Worm (Caenorhabditis elegans) whole organism, young adult: Measurements from ENCODE around the gene gcsh-1.

Source experiments
- B0336.3 ChIP-seq: fragments of 200-800 bp; sonication (Bioruptor generic); IDR thresholded peaks from 2 replicates; pipeline ENCODE4 v1.3.6; 2022; ENCODE audit warnings: missing genetic modification characterization, missing compliant biosample characterization
- D2030.7 ChIP-seq: fragments of 200-800 bp; sonication (Bioruptor generic); IDR thresholded peaks from 2 replicates; pipeline ENCODE4 v1.3.6; 2022; ENCODE audit warnings: missing genetic modification reagents, missing genetic modification characterization, missing compliant biosample characterization
- F10E7.11 ChIP-seq: sonication (generic microtip); optimal IDR thresholded peaks from 2 replicates; lab custom pipeline; 2017; ENCODE audit warnings: mild to moderate bottlenecking, missing genetic modification characterization, moderate library complexity, missing compliant biosample characterization
- F23B12.7 ChIP-seq: sonication (generic microtip); optimal IDR thresholded peaks from 2 replicates; lab custom pipeline; 2017; ENCODE audit warnings: missing genetic modification characterization, mild to moderate bottlenecking, missing compliant biosample characterization, antibody characterized with exemption, moderate library complexity; ENCODE audit not compliant: insufficient read depth
- F37B4.10 ChIP-seq: fragments of 200-800 bp; sonication (Bioruptor generic); IDR thresholded peaks from 2 replicates; pipeline ENCODE4 v1.3.6; 2022; ENCODE audit warnings: missing genetic modification characterization, missing compliant biosample characterization
- F39B2.1 ChIP-seq: fragments of 200-800 bp; sonication (Bioruptor generic); IDR thresholded peaks from 2 replicates; pipeline ENCODE4 v1.3.6; 2022; ENCODE audit warnings: missing genetic modification reagents, missing genetic modification characterization, missing compliant biosample characterization
- K11D2.4 ChIP-seq: fragments of 200-800 bp; sonication (Bioruptor generic); IDR thresholded peaks from 2 replicates; pipeline ENCODE4 v1.3.6; 2022; ENCODE audit warnings: missing genetic modification reagents, missing genetic modification characterization, missing compliant biosample characterization
- Y79H2A.3 ChIP-seq: fragments of 200-800 bp; sonication (Bioruptor generic); conservative IDR thresholded peaks from 2 replicates; pipeline ENCODE4 v1.3.6; 2022; ENCODE audit warnings: missing genetic modification reagents, missing genetic modification characterization, missing compliant biosample characterization
- akir-1 ChIP-seq: fragments of 200-800 bp; sonication (Bioruptor generic); optimal IDR thresholded peaks from 2 replicates; lab custom pipeline; 2018; ENCODE audit warnings: mild to moderate bottlenecking, missing genetic modification characterization, moderate library complexity, missing compliant biosample characterization
- aptf-3 ChIP-seq: fragments of 200-800 bp; sonication (Bioruptor generic); IDR thresholded peaks from 2 replicates; pipeline ENCODE4 v1.3.6; 2022; ENCODE audit warnings: missing genetic modification characterization, missing compliant biosample characterization
- atf-7 ChIP-seq: sonication (generic microtip); optimal IDR thresholded peaks from 2 replicates; lab custom pipeline; 2017; ENCODE audit warnings: mild to moderate bottlenecking, missing genetic modification characterization, missing compliant biosample characterization
- attf-5 ChIP-seq: fragments of 200-800 bp; sonication (Bioruptor generic); optimal IDR thresholded peaks from 2 replicates; lab custom pipeline; 2018; ENCODE audit warnings: mild to moderate bottlenecking, missing genetic modification characterization, missing compliant biosample characterization
- ccch-3 ChIP-seq: fragments of 200-800 bp; sonication (Bioruptor generic); optimal IDR thresholded peaks from 2 replicates; lab custom pipeline; 2018; ENCODE audit warnings: mild to moderate bottlenecking, missing genetic modification characterization, missing compliant biosample characterization
- cebp-1 ChIP-seq, 2 experiments: fragments of 200-800 bp in 1 of 2; sonication (Bioruptor generic) in 1 of 2; sonication (generic microtip) in 1 of 2; IDR thresholded peaks in 1 of 2; optimal IDR thresholded peaks in 1 of 2; 2 replicates each; pipeline versions ENCODE4 v1.3.6 to Lab custom; 2017 to 2022; ENCODE audit warnings: missing compliant biosample characterization in 2 of 2, missing genetic modification characterization in 2 of 2, mild to moderate bottlenecking in 1 of 2, missing genetic modification reagents in 1 of 2, moderate library complexity in 1 of 2
- cebp-2 ChIP-seq: fragments of 200-800 bp; sonication (Bioruptor generic); IDR thresholded peaks from 2 replicates; pipeline ENCODE4 v1.3.6; 2022; ENCODE audit warnings: missing genetic modification characterization, missing compliant biosample characterization
- ceh-27 ChIP-seq: fragments of 200-800 bp; sonication (Bioruptor generic); optimal IDR thresholded peaks from 2 replicates; lab custom pipeline; 2018; ENCODE audit warnings: mild to moderate bottlenecking, missing genetic modification characterization, moderate library complexity, missing compliant biosample characterization
- ceh-79 ChIP-seq: sonication (generic microtip); optimal IDR thresholded peaks from 2 replicates; lab custom pipeline; 2017; ENCODE audit warnings: mild to moderate bottlenecking, missing genetic modification characterization, missing compliant biosample characterization
- dpl-1 ChIP-seq: fragments of 150-350 bp; optimal IDR thresholded peaks from 2 replicates; lab custom pipeline; 2014; ENCODE audit warnings: missing biosample characterization, missing genetic modification reagents, missing genetic modification characterization
- efl-1 ChIP-seq: fragments of 150-350 bp; optimal IDR thresholded peaks from 2 replicates; lab custom pipeline; 2014; ENCODE audit warnings: missing biosample characterization, missing genetic modification reagents, missing genetic modification characterization
- egl-18 ChIP-seq: fragments of 200-800 bp; sonication (Bioruptor generic); IDR thresholded peaks from 2 replicates; pipeline ENCODE4 v1.3.6; 2022; ENCODE audit warnings: missing genetic modification reagents, missing genetic modification characterization, missing compliant biosample characterization
- egrh-3 ChIP-seq: fragments of 200-800 bp; sonication (Bioruptor generic); IDR thresholded peaks from 2 replicates; pipeline ENCODE4 v1.3.6; 2022; ENCODE audit warnings: missing genetic modification reagents, missing genetic modification characterization, missing compliant biosample characterization
- fkh-3 ChIP-seq: sonication (generic microtip); optimal IDR thresholded peaks from 2 replicates; lab custom pipeline; 2016; ENCODE audit warnings: mild to moderate bottlenecking, missing genetic modification characterization, missing compliant biosample characterization
- hlh-12 ChIP-seq: sonication (generic microtip); optimal IDR thresholded peaks from 2 replicates; lab custom pipeline; 2016; ENCODE audit warnings: missing genetic modification characterization, missing compliant biosample characterization
- hlh-26 ChIP-seq: fragments of 200-800 bp; sonication (Bioruptor generic); conservative IDR thresholded peaks from 2 replicates; pipeline ENCODE4 v1.3.6; 2022; ENCODE audit warnings: missing genetic modification reagents, missing genetic modification characterization, missing compliant biosample characterization
- lag-1 ChIP-seq: fragments of 200-800 bp; sonication (Bioruptor generic); IDR thresholded peaks from 2 replicates; pipeline ENCODE4 v1.3.6; 2022; ENCODE audit warnings: missing genetic modification reagents, missing genetic modification characterization, missing compliant biosample characterization
- let-526 ChIP-seq: fragments of 200-800 bp; sonication (Bioruptor generic); IDR thresholded peaks from 2 replicates; pipeline ENCODE4 v1.3.6; 2022; ENCODE audit warnings: missing genetic modification reagents, missing genetic modification characterization, missing compliant biosample characterization
- lin-40 ChIP-seq: sonication (generic microtip); optimal IDR thresholded peaks from 2 replicates; lab custom pipeline; 2016; ENCODE audit warnings: missing genetic modification characterization, mild to moderate bottlenecking, missing compliant biosample characterization, missing genotype, missing genetic modification reagents
- lsl-1 ChIP-seq: fragments of 200-800 bp; sonication (Bioruptor generic); optimal IDR thresholded peaks from 2 replicates; lab custom pipeline; 2018; ENCODE audit warnings: mild to moderate bottlenecking, missing genetic modification characterization, moderate library complexity, missing compliant biosample characterization
- madf-10 ChIP-seq: sonication (generic microtip); optimal IDR thresholded peaks from 2 replicates; lab custom pipeline; 2016; ENCODE audit warnings: mild to moderate bottlenecking, missing genetic modification characterization, missing compliant biosample characterization
- madf-8 ChIP-seq: fragments of 200-800 bp; sonication (Bioruptor generic); conservative IDR thresholded peaks from 2 replicates; pipeline ENCODE4 v1.3.6; 2022; ENCODE audit warnings: missing genetic modification reagents, missing genetic modification characterization, missing compliant biosample characterization
- nfya-1 ChIP-seq: sonication (generic microtip); optimal IDR thresholded peaks from 2 replicates; lab custom pipeline; 2017; ENCODE audit warnings: antibody characterized with exemption, missing compliant biosample characterization, missing genetic modification characterization, borderline replicate concordance; ENCODE audit not compliant: insufficient read depth
- nhr-120 ChIP-seq: fragments of 200-800 bp; sonication (Bioruptor generic); IDR thresholded peaks from 2 replicates; pipeline ENCODE4 v1.3.6; 2022; ENCODE audit warnings: missing genetic modification characterization, missing compliant biosample characterization
- nhr-80 ChIP-seq: sonication (generic microtip); optimal IDR thresholded peaks from 2 replicates; lab custom pipeline; 2016; ENCODE audit warnings: missing genetic modification characterization, missing compliant biosample characterization
- repo-1 ChIP-seq: sonication (generic microtip); optimal IDR thresholded peaks from 2 replicates; lab custom pipeline; 2017; ENCODE audit warnings: mild to moderate bottlenecking, missing genetic modification characterization, missing compliant biosample characterization
- snpc-3.4 ChIP-seq: sonication (generic microtip); optimal IDR thresholded peaks from 2 replicates; lab custom pipeline; 2017; ENCODE audit warnings: missing genetic modification characterization, mild to moderate bottlenecking, missing compliant biosample characterization, antibody characterized with exemption, moderate library complexity, missing genotype, missing genetic modification reagents
- snpc-4 ChIP-seq, 5 experiments: fragments of 150-350 bp in 1 of 5; sonication (generic microtip) in 4 of 5; optimal IDR thresholded peaks; 2 replicates each; lab custom pipeline; 2014 to 2018; ENCODE audit warnings: missing genetic modification characterization in 5 of 5, missing biosample characterization in 3 of 5, antibody characterized with exemption in 2 of 5, mild to moderate bottlenecking in 2 of 5, missing compliant biosample characterization in 2 of 5, missing genotype in 2 of 5, moderate library complexity in 2 of 5, missing genetic modification reagents in 1 of 5
- somi-1 ChIP-seq: fragments of 200-800 bp; sonication (Bioruptor generic); optimal IDR thresholded peaks from 2 replicates; lab custom pipeline; 2018; ENCODE audit warnings: mild to moderate bottlenecking, missing genetic modification characterization, missing compliant biosample characterization
- sptf-2 ChIP-seq: fragments of 200-800 bp; sonication (Bioruptor generic); optimal IDR thresholded peaks from 2 replicates; lab custom pipeline; 2018; ENCODE audit warnings: mild to moderate bottlenecking, missing genetic modification characterization, missing compliant biosample characterization
- unc-130 ChIP-seq: sonication (generic microtip); optimal IDR thresholded peaks from 2 replicates; lab custom pipeline; 2016; ENCODE audit warnings: missing genetic modification reagents, missing genetic modification characterization, missing compliant biosample characterization
- unc-62 ChIP-seq: fragments of 150-350 bp; optimal IDR thresholded peaks from 2 replicates; lab custom pipeline; 2014; ENCODE audit warnings: missing biosample characterization, missing genetic modification reagents, missing genetic modification characterization
- zfh-2 ChIP-seq: fragments of 200-800 bp; sonication (Bioruptor generic); conservative IDR thresholded peaks from 2 replicates; pipeline ENCODE4 v1.3.6; 2022; ENCODE audit warnings: missing genetic modification reagents, missing genetic modification characterization, missing compliant biosample characterization
- ztf-22 ChIP-seq: fragments of 200-800 bp; sonication (Bioruptor generic); optimal IDR thresholded peaks from 2 replicates; lab custom pipeline; 2018; ENCODE audit warnings: mild to moderate bottlenecking, missing genetic modification characterization, moderate library complexity, missing compliant biosample characterization
- ztf-26 ChIP-seq: sonication (generic microtip); optimal IDR thresholded peaks from 2 replicates; lab custom pipeline; 2017; ENCODE audit warnings: missing genetic modification characterization, missing compliant biosample characterization

gcsh-1 gene

ce11 chrX:14508823-14509259 lies 6.0 kb downstream of the gcsh-1 start:
- TF ChIP-seq unc-130 (no peak), fkh-3 (no peak), lin-40 (tag; lab: Kevin White, UChicago) (peak; percentile 20), egl-18 (GFP tag; lab: Robert Waterston, UW) (no peak), somi-1 (GFP tag; lab: Kevin White, UChicago) (peak; percentile 39), efl-1 (GFP tag; lab: Kevin White, UChicago) (no peak), madf-10 (no peak), Y79H2A.3 (GFP tag; lab: Robert Waterston, UW) (no peak), sptf-2 (no peak), nhr-80 (tag; lab: Kevin White, UChicago) (peak; percentile 15), D2030.7 (GFP tag; lab: Robert Waterston, UW) (no peak), lsl-1 (GFP tag; lab: Kevin White, UChicago) (no peak), lag-1 (GFP tag; lab: Robert Waterston, UW) (no peak), snpc-3.4 (tag; lab: Kevin White, UChicago) (no peak), ceh-27 (GFP tag; lab: Kevin White, UChicago) (no peak), F23B12.7 (tag; lab: Kevin White, UChicago) (no peak), hlh-26 (GFP tag; lab: Robert Waterston, UW) (no peak), hlh-12 (tag; lab: Kevin White, UChicago) (no peak), cebp-1 (GFP tag; IDR thresholded peaks at IDR 0.05; lab: Robert Waterston, UW) (no peak), cebp-1 (tag; optimal IDR thresholded peaks at IDR 0.05; lab: Kevin White, UChicago) (peak; percentile 45), atf-7 (tag; lab: Kevin White, UChicago) (no peak), attf-5 (GFP tag; lab: Kevin White, UChicago) (no peak), repo-1 (tag; lab: Kevin White, UChicago) (no peak), cebp-2 (GFP tag; lab: Robert Waterston, UW) (no peak), F37B4.10 (no peak), madf-8 (GFP tag; lab: Robert Waterston, UW) (no peak), akir-1 (GFP tag; lab: Kevin White, UChicago) (no peak), K11D2.4 (GFP tag; lab: Robert Waterston, UW) (no peak), snpc-4 (GFP tag; optimal IDR thresholded peaks at IDR 0.05; lab: Kevin White, UChicago) (no peak), snpc-4 (tag; optimal IDR thresholded peaks at IDR 0.05; lab: Kevin White, UChicago) (no peak), zfh-2 (GFP tag; lab: Robert Waterston, UW) (0 out of 2 replicates have a peak, but pooled peaks have one; percentile 18), ccch-3 (GFP tag; lab: Kevin White, UChicago) (no peak), F39B2.1 (GFP tag; lab: Robert Waterston, UW) (no peak), egrh-3 (no peak), ztf-22 (GFP tag; lab: Kevin White, UChicago) (no peak)
- TF ChIP-seq, all 124 proteins: peak for 5

DNA sequence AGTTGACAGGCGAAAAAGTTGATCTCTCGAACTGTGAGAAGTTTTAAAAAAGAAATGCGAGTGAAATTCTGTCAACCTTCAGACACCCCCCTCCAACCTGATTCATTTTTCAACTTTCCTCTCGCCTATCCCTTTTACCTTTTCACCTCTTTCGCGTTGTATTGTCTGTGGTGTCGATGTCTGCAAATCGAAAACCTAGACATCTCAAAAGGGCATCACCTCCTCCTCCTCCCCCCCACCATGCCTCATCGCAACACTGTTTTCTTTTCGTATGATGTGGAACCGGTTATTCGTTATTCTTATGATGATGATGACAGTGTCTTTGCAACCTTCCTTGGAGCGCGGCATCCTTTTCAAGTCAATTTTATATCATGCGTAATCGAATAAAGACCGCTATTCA lies 6.9 kb downstream of the gcsh-1 start:
- TF ChIP-seq lin-40 (tag; lab: Kevin White, UChicago): peak; percentile 44
- TF ChIP-seq ztf-26: peak; percentile 60
- no peak for TF ChIP-seq B0336.3 (GFP tag; lab: Robert Waterston, UW)
- 0 out of 2 replicates have a peak, but pooled peaks have one; percentile 27 for TF ChIP-seq K11D2.4 (GFP tag; lab: Robert Waterston, UW)
- TF ChIP-seq unc-62 (GFP tag; lab: Kevin White, UChicago): no peak
- no peak for TF ChIP-seq ceh-79
- TF ChIP-seq F10E7.11: no peak
- TF ChIP-seq ceh-27 (GFP tag; lab: Kevin White, UChicago): peak; percentile 29
- TF ChIP-seq cebp-2 (GFP tag; lab: Robert Waterston, UW): no peak
- TF ChIP-seq let-526 (GFP tag; lab: Robert Waterston, UW): no peak
- no peak for TF ChIP-seq nhr-120 (GFP tag; lab: Robert Waterston, UW)
- TF ChIP-seq somi-1 (GFP tag; lab: Kevin White, UChicago): peak; percentile 41
- no peak for TF ChIP-seq aptf-3
- no peak for TF ChIP-seq dpl-1 (GFP tag; lab: Kevin White, UChicago)
- no peak for TF ChIP-seq repo-1 (tag; lab: Kevin White, UChicago)
- TF ChIP-seq nfya-1: no peak
